Worm (Caenorhabditis elegans) whole organism, L4/young adult: ENCODE measurements around the gene scl-10.

Experiments
- W03F9.2 ChIP-seq: fragments of 150-350 bp; optimal IDR thresholded peaks from 2 replicates; lab custom pipeline; 2014; ENCODE audit warnings: missing biosample characterization, missing genetic modification characterization
- dao-5 ChIP-seq: sonication (generic microtip); optimal IDR thresholded peaks from 2 replicates; lab custom pipeline; 2016; ENCODE audit warnings: missing genotype, missing genetic modification characterization, moderate library complexity, missing compliant biosample characterization
- him-1 ChIP-seq: sonication (generic microtip); optimal IDR thresholded peaks from 2 replicates; lab custom pipeline; 2016; ENCODE audit warnings: missing genotype, missing genetic modification reagents, missing genetic modification characterization, missing compliant biosample characterization

ce11 chrIV:13067200-13067599 lies 18.9 kb downstream of the scl-10 start, which contains the start of gene col-131:
- no peak for TF ChIP-seq dao-5
- no peak for TF ChIP-seq him-1
- TF ChIP-seq W03F9.2 = no peak
